Fruit fly (Drosophila melanogaster) whole organism, embryonic: Measurements from ENCODE around the gene Jhbp12.

Experiments
- CG10267 ChIP-seq: fragments of 200-800 bp; sonication (Bioruptor generic); optimal IDR thresholded peaks from 2 replicates; lab custom pipeline; 2018; ENCODE audit warnings: missing biosample characterization, mild to moderate bottlenecking, missing genetic modification characterization, moderate library complexity
- CG10462 ChIP-seq: fragments of 200-800 bp; sonication (Bioruptor generic); optimal IDR thresholded peaks from 2 replicates; lab custom pipeline; 2016; ENCODE audit warnings: missing biosample characterization, missing genetic modification characterization
- CG10543 ChIP-seq: fragments of 200-800 bp; sonication (Bioruptor generic); optimal IDR thresholded peaks from 3 replicates; lab custom pipeline; 2017; ENCODE audit warnings: missing biosample characterization, mild to moderate bottlenecking, missing genetic modification characterization, moderate library complexity
- CG10654 ChIP-seq: fragments of 200-800 bp; sonication (Bioruptor generic); optimal IDR thresholded peaks from 2 replicates; lab custom pipeline; 2016; ENCODE audit warnings: missing biosample characterization, missing genetic modification characterization
- CG11398 ChIP-seq: fragments of 200-800 bp; sonication (Bioruptor generic); optimal IDR thresholded peaks from 2 replicates; lab custom pipeline; 2016; ENCODE audit warnings: missing biosample characterization, missing genetic modification characterization
- CG1233 ChIP-seq: fragments of 200-800 bp; sonication (Bioruptor generic); optimal IDR thresholded peaks from 4 replicates; lab custom pipeline; 2018; ENCODE audit warnings: missing biosample characterization, mild to moderate bottlenecking, missing genetic modification characterization
- CG12391 ChIP-seq: fragments of 200-800 bp; sonication (Bioruptor generic); optimal IDR thresholded peaks from 3 replicates; lab custom pipeline; 2018; ENCODE audit warnings: missing biosample characterization, mild to moderate bottlenecking, missing genetic modification characterization, moderate library complexity
- CG13894 ChIP-seq: fragments of 200-800 bp; sonication (Bioruptor generic); optimal IDR thresholded peaks from 3 replicates; lab custom pipeline; 2018; ENCODE audit warnings: missing biosample characterization, mild to moderate bottlenecking, missing genetic modification characterization, moderate library complexity
- CG14441 ChIP-seq: fragments of 200-800 bp; sonication (Bioruptor generic); IDR thresholded peaks from 2 replicates; pipeline ENCODE4 v1.3.6; 2022; ENCODE audit warnings: missing biosample characterization, missing genetic modification characterization
- CG14860 ChIP-seq: fragments of 200-800 bp; sonication (Bioruptor generic); IDR thresholded peaks from 3 replicates; pipeline ENCODE4 v1.3.6; 2022; ENCODE audit warnings: missing biosample characterization, missing genetic modification characterization; ENCODE audit not compliant: partially characterized antibody
- CG15514 ChIP-seq: fragments of 200-800 bp; sonication (Bioruptor generic); optimal IDR thresholded peaks from 3 replicates; lab custom pipeline; 2017; ENCODE audit warnings: missing biosample characterization, missing genetic modification characterization, mild to moderate bottlenecking, moderate library complexity, missing genetic modification reagents
- CG31388 ChIP-seq: fragments of 200-800 bp; sonication (Bioruptor generic); optimal IDR thresholded peaks from 2 replicates; lab custom pipeline; 2016; ENCODE audit warnings: missing biosample characterization, missing genetic modification characterization
- CG4282 ChIP-seq: fragments of 200-800 bp; sonication (Bioruptor generic); optimal IDR thresholded peaks from 2 replicates; lab custom pipeline; 2016; ENCODE audit warnings: missing biosample characterization, missing genetic modification characterization
- CG4617 ChIP-seq: fragments of 200-800 bp; sonication (Bioruptor generic); optimal IDR thresholded peaks from 3 replicates; lab custom pipeline; 2016; ENCODE audit warnings: missing biosample characterization, missing genetic modification characterization, borderline replicate concordance
- CG6254 ChIP-seq: fragments of 200-800 bp; sonication (Bioruptor generic); optimal IDR thresholded peaks from 3 replicates; lab custom pipeline; 2017; ENCODE audit warnings: mild to moderate bottlenecking, missing biosample characterization, missing genetic modification reagents, missing genetic modification characterization
- CG7271 ChIP-seq: fragments of 200-800 bp; sonication (Bioruptor generic); optimal IDR thresholded peaks from 2 replicates; lab custom pipeline; 2018; ENCODE audit warnings: missing biosample characterization, mild to moderate bottlenecking, missing genetic modification characterization, moderate library complexity
- Dll ChIP-seq: fragments of 200-800 bp; sonication (Bioruptor generic); IDR thresholded peaks from 4 replicates; pipeline ENCODE4 v1.3.6; 2022; ENCODE audit warnings: missing biosample characterization, missing genetic modification characterization; ENCODE audit not compliant: partially characterized antibody
- Dp ChIP-seq: fragments of 200-800 bp; sonication (Bioruptor generic); optimal IDR thresholded peaks from 2 replicates; lab custom pipeline; 2018; ENCODE audit warnings: missing biosample characterization, mild to moderate bottlenecking, missing genetic modification characterization, moderate library complexity
- GATAe ChIP-seq: fragments of 200-800 bp; sonication (Bioruptor generic); conservative IDR thresholded peaks from 2 replicates; pipeline ENCODE4 v1.3.6; 2022; ENCODE audit warnings: missing biosample characterization, missing genetic modification characterization
- Oaz ChIP-seq: fragments of 200-800 bp; sonication (Bioruptor generic); IDR thresholded peaks from 2 replicates; pipeline ENCODE4 v1.3.6; 2022; ENCODE audit warnings: missing biosample characterization, missing genetic modification characterization
- Oli ChIP-seq: fragments of 200-800 bp; sonication (Bioruptor generic); optimal IDR thresholded peaks from 2 replicates; lab custom pipeline; 2018; ENCODE audit warnings: missing biosample characterization, mild to moderate bottlenecking, missing genetic modification characterization, moderate library complexity
- Ravus ChIP-seq: fragments of 200-800 bp; sonication (Bioruptor generic); IDR thresholded peaks from 2 replicates; pipeline ENCODE4 v1.3.6; 2022; ENCODE audit warnings: missing biosample characterization, missing genetic modification characterization
- Scr ChIP-seq: fragments of 200-800 bp; sonication (Bioruptor generic); IDR thresholded peaks from 2 replicates; pipeline ENCODE4 v1.3.6; 2022; ENCODE audit warnings: missing biosample characterization, missing genetic modification characterization; ENCODE audit not compliant: partially characterized antibody
- Side ChIP-seq: fragments of 200-800 bp; sonication (Bioruptor generic); optimal IDR thresholded peaks from 2 replicates; lab custom pipeline; 2016; ENCODE audit warnings: missing biosample characterization, missing genetic modification characterization
- Sry-δ ChIP-seq: fragments of 200-800 bp; sonication (Bioruptor generic); optimal IDR thresholded peaks from 2 replicates; lab custom pipeline; 2016; ENCODE audit warnings: missing biosample characterization, missing genetic modification characterization
- Stat92E ChIP-seq, 3 experiments: fragments of >200 bp in 2 of 3; fragments of 200-800 bp in 1 of 3; sonication (Bioruptor generic) in 1 of 3; optimal IDR thresholded peaks; 2 replicates each; lab custom pipeline; 2017 to 2019; ENCODE audit warnings: missing biosample characterization in 3 of 3, missing genetic modification characterization in 3 of 3, mild to moderate bottlenecking in 1 of 3, moderate library complexity in 1 of 3
- abd-A ChIP-seq: fragments of 200-800 bp; sonication (Bioruptor generic); optimal IDR thresholded peaks from 3 replicates; lab custom pipeline; 2019; ENCODE audit warnings: missing biosample characterization, mild to moderate bottlenecking, missing genetic modification characterization, moderate library complexity
- cato ChIP-seq: fragments of 200-800 bp; sonication (Bioruptor generic); optimal IDR thresholded peaks from 2 replicates; lab custom pipeline; 2016; ENCODE audit warnings: missing biosample characterization, missing genetic modification characterization, borderline replicate concordance
- chm ChIP-seq: fragments of 200-800 bp; sonication (Bioruptor generic); IDR thresholded peaks from 2 replicates; pipeline ENCODE4 v1.3.6; 2022; ENCODE audit warnings: missing biosample characterization, missing genetic modification characterization
- croc ChIP-seq: fragments of 200-800 bp; sonication (Bioruptor generic); conservative IDR thresholded peaks from 3 replicates; pipeline ENCODE4 v1.3.6; 2022; ENCODE audit warnings: missing biosample characterization, missing genetic modification characterization
- disco-r ChIP-seq: fragments of 200-800 bp; sonication (Bioruptor generic); optimal IDR thresholded peaks from 2 replicates; lab custom pipeline; 2016; ENCODE audit warnings: missing biosample characterization, missing genetic modification characterization
- dmrt99B ChIP-seq: fragments of 200-800 bp; sonication (Bioruptor generic); optimal IDR thresholded peaks from 2 replicates; lab custom pipeline; 2018; ENCODE audit warnings: missing biosample characterization, mild to moderate bottlenecking, missing genetic modification characterization, moderate library complexity
- gem ChIP-seq: fragments of 200-800 bp; sonication (Bioruptor generic); optimal IDR thresholded peaks from 2 replicates; lab custom pipeline; 2019; ENCODE audit warnings: missing biosample characterization, mild to moderate bottlenecking, missing genetic modification characterization, moderate library complexity
- grau ChIP-seq: fragments of 200-800 bp; optimal IDR thresholded peaks from 3 replicates; lab custom pipeline; 2019; ENCODE audit warnings: missing biosample characterization, mild to moderate bottlenecking, missing genetic modification characterization, moderate library complexity
- grn ChIP-seq: fragments of 200-800 bp; sonication (Bioruptor generic); optimal IDR thresholded peaks from 3 replicates; lab custom pipeline; 2017; ENCODE audit warnings: missing biosample characterization, missing genetic modification characterization
- gsb ChIP-seq: fragments of 200-800 bp; sonication (Bioruptor generic); IDR thresholded peaks from 2 replicates; pipeline ENCODE4 v1.3.6; 2022; ENCODE audit warnings: missing biosample characterization, missing genetic modification characterization
- hth ChIP-seq: fragments of >200 bp; optimal IDR thresholded peaks from 2 replicates; lab custom pipeline; 2017; ENCODE audit warnings: inconsistent platforms
- insv ChIP-seq, 2 experiments: fragments of 200-800 bp; sonication (Bioruptor generic); optimal IDR thresholded peaks; 3 replicates each; lab custom pipeline; 2016 to 2018; ENCODE audit warnings: missing biosample characterization in 2 of 2, missing genetic modification characterization in 2 of 2
- inv ChIP-seq: fragments of 200-800 bp; sonication (Bioruptor generic); IDR thresholded peaks from 2 replicates; pipeline ENCODE4 v1.3.6; 2022; ENCODE audit warnings: missing biosample characterization, missing genetic modification characterization; ENCODE audit not compliant: partially characterized antibody
- jing ChIP-seq: fragments of 200-800 bp; sonication (Bioruptor generic); optimal IDR thresholded peaks from 2 replicates; lab custom pipeline; 2018; ENCODE audit warnings: missing biosample characterization, mild to moderate bottlenecking, missing genetic modification characterization
- nerfin-2 ChIP-seq: fragments of 200-800 bp; sonication (Bioruptor generic); IDR thresholded peaks from 2 replicates; pipeline ENCODE4 v1.3.6; 2022; ENCODE audit warnings: missing biosample characterization, missing genetic modification characterization; ENCODE audit not compliant: partially characterized antibody
- nom ChIP-seq: fragments of 200-800 bp; sonication (Bioruptor generic); optimal IDR thresholded peaks from 2 replicates; lab custom pipeline; 2017; ENCODE audit warnings: missing biosample characterization, missing genetic modification characterization, mild to moderate bottlenecking, moderate library complexity, missing genetic modification reagents
- pb ChIP-seq: fragments of 200-800 bp; sonication (Bioruptor generic); optimal IDR thresholded peaks from 3 replicates; lab custom pipeline; 2016; ENCODE audit warnings: missing biosample characterization, missing genetic modification characterization
- peb ChIP-seq: fragments of 200-800 bp; sonication (Bioruptor generic); IDR thresholded peaks from 2 replicates; pipeline ENCODE4 v1.3.6; 2022; ENCODE audit warnings: missing biosample characterization, missing genetic modification characterization
- ranshi ChIP-seq: fragments of 200-800 bp; sonication (Bioruptor generic); IDR thresholded peaks from 2 replicates; pipeline ENCODE4 v1.3.6; 2022; ENCODE audit warnings: missing biosample characterization, missing genetic modification characterization
- repo ChIP-seq: fragments of 200-800 bp; sonication (Bioruptor generic); optimal IDR thresholded peaks from 2 replicates; lab custom pipeline; 2016; ENCODE audit warnings: missing biosample characterization, missing genetic modification characterization
- tio ChIP-seq: fragments of 200-800 bp; sonication (Bioruptor generic); optimal IDR thresholded peaks from 2 replicates; lab custom pipeline; 2017; ENCODE audit warnings: missing biosample characterization, missing genetic modification characterization, inconsistent platforms
- tup ChIP-seq: fragments of 200-800 bp; sonication (Bioruptor generic); optimal IDR thresholded peaks from 2 replicates; lab custom pipeline; 2016; ENCODE audit warnings: missing biosample characterization, mild to moderate bottlenecking, missing genetic modification characterization, moderate library complexity
- vvl ChIP-seq: fragments of 200-800 bp; sonication (Bioruptor generic); IDR thresholded peaks from 2 replicates; pipeline ENCODE4 v1.3.6; 2022; ENCODE audit warnings: missing biosample characterization, missing genetic modification characterization
- wor ChIP-seq: fragments of 200-800 bp; sonication (Bioruptor generic); IDR thresholded peaks from 2 replicates; pipeline ENCODE4 v1.3.6; 2022; ENCODE audit warnings: missing biosample characterization, missing genetic modification characterization

Gene Jhbp12

DNA sequence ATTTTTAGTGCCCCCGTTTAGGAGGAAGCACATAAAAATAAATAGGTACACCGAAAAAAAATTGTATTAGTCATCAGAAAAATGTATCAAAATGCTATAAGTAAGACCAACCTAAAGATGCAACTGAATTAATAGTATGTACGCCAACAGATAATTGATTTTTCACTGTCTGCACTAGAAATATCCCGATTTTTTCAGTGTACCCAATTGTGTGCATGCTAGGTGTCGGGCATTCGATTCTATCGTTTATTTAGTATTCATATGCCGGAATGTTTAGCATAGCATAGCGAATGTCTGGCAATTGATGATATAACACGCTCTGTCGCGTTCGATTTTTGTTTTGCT is 42.8 kb downstream of the Jhbp12 start (continued):
- TF ChIP-seq dmrt99B (tag; lab: Kevin White, UChicago) = peak; percentile 90
- TF ChIP-seq CG4617 (GFP tag; lab: Kevin White, UChicago) = peak; percentile 51
- TF ChIP-seq abd-A (tag; lab: Kevin White, UChicago) = peak; percentile 71
- TF ChIP-seq CG7271 = no peak
- TF ChIP-seq Sry-δ (GFP tag; lab: Kevin White, UChicago) = peak; percentile 58
- TF ChIP-seq CG15514 (GFP tag; lab: Kevin White, UChicago) = peak; percentile 76
- TF ChIP-seq CG4282 = peak; percentile 67
- peak; percentile 82 for TF ChIP-seq CG1233 (GFP tag; lab: Kevin White, UChicago)
- TF ChIP-seq chm = peak; percentile 88
- peak; percentile 80 for TF ChIP-seq CG10654 (GFP tag; lab: Kevin White, UChicago)
- TF ChIP-seq Dll (GFP tag; lab: Robert Waterston, UW) = no peak
- TF ChIP-seq cato = peak; percentile 69
- 0 out of 2 replicates have a peak, but pooled peaks have one; percentile 64 for TF ChIP-seq peb (GFP tag; lab: Robert Waterston, UW)
- peak; percentile 88 for TF ChIP-seq CG14441
- peak; percentile 83 for TF ChIP-seq CG31388 (GFP tag; lab: Kevin White, UChicago)
- TF ChIP-seq CG10462 = peak; percentile 63
- TF ChIP-seq jing = peak; percentile 85
- TF ChIP-seq tio (GFP tag; lab: Kevin White, UChicago) = peak; percentile 82
- TF ChIP-seq Stat92E (GFP tag; optimal IDR thresholded peaks at IDR 0.05; lab: Kevin White, UChicago) = no peak
- TF ChIP-seq repo (GFP tag; lab: Kevin White, UChicago) = peak; percentile 76
- no peak for TF ChIP-seq CG14860
- TF ChIP-seq grn (GFP tag; lab: Kevin White, UChicago) = peak; percentile 40
- TF ChIP-seq Ravus (GFP tag; lab: Robert Waterston, UW) = peak; percentile 83
- TF ChIP-seq Oaz (GFP tag; lab: Robert Waterston, UW) = peak; percentile 80
- peak; percentile 91 for TF ChIP-seq Oli (tag; lab: Kevin White, UChicago)
- peak; percentile 62 for TF ChIP-seq croc (GFP tag; lab: Robert Waterston, UW)
- no peak for TF ChIP-seq CG6254 (GFP tag; lab: Kevin White, UChicago)
- TF ChIP-seq Scr (GFP tag; lab: Robert Waterston, UW) = no peak
- TF ChIP-seq gsb (GFP tag; lab: Robert Waterston, UW) = peak; percentile 86
- peak; percentile 87; the same call in 1 of the 2 replicates for TF ChIP-seq ranshi (GFP tag; lab: Robert Waterston, UW)
- TF ChIP-seq pb (GFP tag; lab: Kevin White, UChicago) = peak; percentile 84
- no peak for TF ChIP-seq inv (GFP tag; lab: Robert Waterston, UW)
- no peak for TF ChIP-seq Dp (GFP tag; lab: Kevin White, UChicago)
- TF ChIP-seq hth = no peak
- peak; percentile 92 for TF ChIP-seq gem
- TF ChIP-seq Side (GFP tag; lab: Kevin White, UChicago) = peak; percentile 88
- no peak for TF ChIP-seq insv (GFP tag; optimal IDR thresholded peaks at IDR 0.05; lab: Kevin White, UChicago)
- peak; percentile 37; the same call in 1 of the 2 replicates for TF ChIP-seq GATAe (GFP tag; lab: Robert Waterston, UW)
- TF ChIP-seq CG10267 = peak; percentile 59
- TF ChIP-seq disco-r (GFP tag; lab: Kevin White, UChicago) = peak; percentile 85
- peak; percentile 76 for TF ChIP-seq CG13894 (tag; lab: Kevin White, UChicago)
- peak; percentile 71 for TF ChIP-seq wor
- TF ChIP-seq nerfin-2 (GFP tag; lab: Robert Waterston, UW) = no peak
- peak; percentile 84 for TF ChIP-seq CG12391 (tag; lab: Kevin White, UChicago)
- TF ChIP-seq grau (tag; lab: Kevin White, UChicago) = peak; percentile 87
- TF ChIP-seq tup = peak; percentile 69
- peak; percentile 67 for TF ChIP-seq CG10543 (GFP tag; lab: Kevin White, UChicago)
- peak; percentile 95 for TF ChIP-seq vvl
- TF ChIP-seq nom = no peak
- TF ChIP-seq CG11398 (GFP tag; lab: Kevin White, UChicago) = peak; percentile 85
